Worm (Caenorhabditis elegans): ENCODE results near the gene mrpl-16.

DNA sequence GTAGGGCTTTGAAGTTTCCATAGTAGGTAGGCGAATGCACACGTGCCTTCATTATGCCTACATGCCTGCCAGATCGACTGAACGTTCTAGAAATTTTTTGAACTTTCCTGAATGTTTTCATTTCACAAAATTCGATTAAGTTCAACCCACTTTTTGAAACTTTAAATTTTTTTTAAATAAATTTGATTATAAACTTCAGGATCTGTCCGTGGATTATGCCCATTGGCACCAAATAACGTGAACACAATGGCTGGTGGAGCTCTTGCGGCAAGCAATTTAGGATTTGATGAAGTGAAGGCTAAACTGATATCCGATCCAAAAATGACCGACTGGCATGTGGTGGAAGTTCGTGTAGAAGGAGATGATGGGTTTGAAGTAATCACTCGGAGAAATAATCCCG lies 31.2 kb downstream of the mrpl-16 start, which contains the start of gene F17C8.7:
- TF ChIP-seq dpl-1 (GFP tag; optimal IDR thresholded peaks at IDR 0.05) (no peak), ztf-25 (GFP tag; IDR thresholded peaks at IDR 0.05) (no peak), sea-2 (GFP tag; IDR thresholded peaks at IDR 0.05) (no peak), T26A5.8 (tag; optimal IDR thresholded peaks at IDR 0.05) (no peak), C06A6.2 (GFP tag; conservative IDR thresholded peaks at IDR 0.05) (no peak), egrh-3 (GFP tag; IDR thresholded peaks at IDR 0.05) (no peak), mxl-1 (tag; optimal IDR thresholded peaks at IDR 0.05) (no peak), Y67H2A.10 (GFP tag; conservative IDR thresholded peaks at IDR 0.05) (no peak), attf-5 (GFP tag; optimal IDR thresholded peaks at IDR 0.05) (no peak)

All from whole organism, young adult.